Fruit fly (Drosophila melanogaster) whole organism, pupa: ENCODE measurements around the gene dls.

ENCODE experiments used
- CG10348 ChIP-seq: fragments of 200-800 bp; sonication (Bioruptor generic); IDR thresholded peaks from 2 replicates; pipeline ENCODE4 v1.3.6; 2022; ENCODE audit warnings: missing biosample characterization, missing genetic modification characterization
- CG12605 ChIP-seq: fragments of 200-800 bp; sonication (Bioruptor generic); IDR thresholded peaks from 2 replicates; pipeline ENCODE4 v1.3.6; 2022; ENCODE audit warnings: missing biosample characterization, missing genetic modification characterization
- CG13204 ChIP-seq: fragments of 200-800 bp; sonication (Bioruptor generic); optimal IDR thresholded peaks from 2 replicates; lab custom pipeline; 2018; ENCODE audit warnings: missing biosample characterization, mild to moderate bottlenecking, missing genetic modification characterization, moderate library complexity
- CG14655 ChIP-seq: fragments of 200-800 bp; sonication (Bioruptor generic); optimal IDR thresholded peaks from 3 replicates; lab custom pipeline; 2017; ENCODE audit warnings: mild to moderate bottlenecking, missing biosample characterization, missing genetic modification reagents, missing genetic modification characterization
- CG15710 ChIP-seq: fragments of 200-800 bp; sonication (Bioruptor generic); optimal IDR thresholded peaks from 2 replicates; lab custom pipeline; 2018; ENCODE audit warnings: missing biosample characterization, mild to moderate bottlenecking, missing genetic modification characterization, moderate library complexity
- CG17806 ChIP-seq: fragments of 200-800 bp; sonication (Bioruptor generic); optimal IDR thresholded peaks from 2 replicates; lab custom pipeline; 2018; ENCODE audit warnings: missing biosample characterization, mild to moderate bottlenecking, missing genetic modification characterization, moderate library complexity
- CG32121 ChIP-seq: fragments of 200-800 bp; sonication (Bioruptor generic); IDR thresholded peaks from 2 replicates; pipeline ENCODE4 v1.3.6; 2022; ENCODE audit warnings: missing biosample characterization, missing genetic modification characterization
- CG34367 ChIP-seq: fragments of 200-800 bp; sonication (Bioruptor generic); optimal IDR thresholded peaks from 2 replicates; lab custom pipeline; 2018; ENCODE audit warnings: missing biosample characterization, mild to moderate bottlenecking, missing genetic modification characterization
- CG4496 ChIP-seq: fragments of 200-800 bp; sonication (Bioruptor generic); IDR thresholded peaks from 3 replicates; pipeline ENCODE4 v1.3.6; 2022; ENCODE audit warnings: missing biosample characterization, missing genetic modification characterization
- CG8159 ChIP-seq: fragments of 200-800 bp; sonication (Bioruptor generic); optimal IDR thresholded peaks from 3 replicates; lab custom pipeline; 2018; ENCODE audit warnings: missing biosample characterization, mild to moderate bottlenecking, missing genetic modification characterization, moderate library complexity
- CG8301 ChIP-seq: fragments of 200-800 bp; sonication (Bioruptor generic); optimal IDR thresholded peaks from 2 replicates; lab custom pipeline; 2018; ENCODE audit warnings: missing biosample characterization, mild to moderate bottlenecking, missing genetic modification characterization
- CG9948 ChIP-seq: fragments of 200-800 bp; sonication (Bioruptor generic); optimal IDR thresholded peaks from 2 replicates; lab custom pipeline; 2018; ENCODE audit warnings: missing biosample characterization, mild to moderate bottlenecking, missing genetic modification characterization, moderate library complexity
- D1 ChIP-seq: fragments of 200-800 bp; sonication (Bioruptor generic); optimal IDR thresholded peaks from 2 replicates; lab custom pipeline; 2018; ENCODE audit warnings: missing biosample characterization, mild to moderate bottlenecking, missing genetic modification characterization, moderate library complexity
- EcR ChIP-seq: fragments of 200-800 bp; sonication (Bioruptor generic); optimal IDR thresholded peaks from 3 replicates; lab custom pipeline; 2019; ENCODE audit warnings: missing biosample characterization, missing genetic modification characterization, mild to moderate bottlenecking, moderate library complexity, missing genetic modification reagents
- Ets98B ChIP-seq: fragments of 200-800 bp; sonication (Bioruptor generic); IDR thresholded peaks from 2 replicates; pipeline ENCODE4 v1.3.6; 2022; ENCODE audit warnings: missing biosample characterization, missing genetic modification characterization
- Pif1A ChIP-seq: fragments of 200-800 bp; sonication (Bioruptor generic); optimal IDR thresholded peaks from 3 replicates; lab custom pipeline; 2016; ENCODE audit warnings: missing biosample characterization, missing genetic modification characterization
- Pif1B ChIP-seq: fragments of 200-800 bp; sonication (Bioruptor generic); optimal IDR thresholded peaks from 3 replicates; lab custom pipeline; 2016; ENCODE audit warnings: missing biosample characterization, missing genetic modification characterization
- Snoo ChIP-seq: fragments of 200-800 bp; sonication (Bioruptor generic); optimal IDR thresholded peaks from 3 replicates; lab custom pipeline; 2017; ENCODE audit warnings: missing biosample characterization, mild to moderate bottlenecking, missing genetic modification characterization, inconsistent platforms
- fd96Ca ChIP-seq: fragments of 200-800 bp; sonication (Bioruptor generic); IDR thresholded peaks from 3 replicates; pipeline ENCODE4 v1.3.6; 2022; ENCODE audit warnings: missing biosample characterization, missing genetic modification characterization
- gl ChIP-seq: fragments of 200-800 bp; sonication (Bioruptor generic); optimal IDR thresholded peaks from 2 replicates; lab custom pipeline; 2018; ENCODE audit warnings: missing biosample characterization, mild to moderate bottlenecking, missing genetic modification characterization
- rn ChIP-seq: fragments of 200-800 bp; sonication (Bioruptor generic); IDR thresholded peaks from 2 replicates; pipeline ENCODE4 v1.3.6; 2022; ENCODE audit warnings: missing biosample characterization, missing genetic modification characterization

The dls gene

DNA sequence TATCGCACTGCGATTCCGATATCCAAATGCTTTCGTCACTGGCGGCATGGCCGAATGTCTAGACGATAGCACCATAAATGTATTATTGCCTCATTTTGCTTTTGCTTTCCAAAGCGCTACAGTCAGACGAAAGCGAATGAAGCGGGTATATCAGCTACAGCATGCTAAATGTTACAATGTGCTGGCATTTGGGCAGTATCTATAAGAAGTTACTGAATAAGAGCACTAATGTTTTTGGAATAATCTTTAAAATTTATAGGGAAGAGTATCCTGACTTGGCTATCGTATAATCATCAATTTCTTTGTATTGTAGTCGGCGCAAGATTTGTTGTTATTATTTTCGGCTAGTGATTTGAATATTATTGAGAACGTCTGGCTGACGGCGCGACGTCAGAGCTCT is 2.1 kb downstream of the dls start:
- TF ChIP-seq CG13204 (GFP tag; lab: Kevin White, UChicago) (no peak), gl (tag; lab: Kevin White, UChicago) (peak; percentile 33), Snoo (tag; lab: Kevin White, UChicago) (peak; percentile 65), Ets98B (peak; percentile 61), CG15710 (tag; lab: Kevin White, UChicago) (peak; percentile 76), D1 (tag; lab: Kevin White, UChicago) (peak; percentile 32), Pif1B (peak; percentile 10), CG17806 (tag; lab: Kevin White, UChicago) (peak; percentile 75), CG8159 (tag; lab: Kevin White, UChicago) (peak; percentile 81), rn (GFP tag; lab: Robert Waterston, UW) (no peak; the same call in 1 of the 2 replicates), CG4496 (GFP tag; lab: Robert Waterston, UW) (peak; percentile 74), CG12605 (GFP tag; lab: Robert Waterston, UW) (peak; percentile 39; the same call in 1 of the 2 replicates), Pif1A (GFP tag; lab: Kevin White, UChicago) (peak; percentile 44), CG10348 (GFP tag; lab: Robert Waterston, UW) (no peak), CG8301 (tag; lab: Kevin White, UChicago) (peak; percentile 47), fd96Ca (GFP tag; lab: Robert Waterston, UW) (peak; percentile 59; the same call in 1 of the 3 replicates), CG9948 (tag; lab: Kevin White, UChicago) (peak; percentile 76), CG32121 (GFP tag; lab: Robert Waterston, UW) (peak; percentile 61), EcR (GFP tag; lab: Kevin White, UChicago) (no peak), CG14655 (peak; percentile 57), CG34367 (tag; lab: Kevin White, UChicago) (peak; percentile 55)
- TF ChIP-seq, all 21 proteins: peak for 17

DNA sequence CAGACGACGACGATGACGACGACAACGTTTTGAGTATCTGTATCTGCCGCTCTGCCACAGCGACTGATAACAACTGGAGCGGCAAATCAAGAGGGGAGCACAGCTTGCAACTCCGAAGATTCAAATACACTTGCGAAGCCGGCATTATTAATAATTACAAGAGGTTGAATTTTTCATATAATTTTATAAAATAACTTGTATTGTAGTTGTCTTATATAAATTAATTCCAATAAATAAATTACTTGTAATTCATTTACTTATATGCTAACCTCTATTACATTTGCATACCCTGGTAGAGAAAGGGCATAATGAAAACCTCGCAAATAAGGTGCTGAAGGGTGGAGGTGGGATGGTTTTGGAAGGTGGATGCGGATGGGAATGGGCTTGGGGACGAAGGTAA is 3.0 kb downstream of the dls start:
- TF ChIP-seq Pif1B (peak; percentile 60), D1 (tag; lab: Kevin White, UChicago) (peak; percentile 38), Ets98B (0 out of 2 replicates have a peak, but pooled peaks have one; percentile 16), rn (GFP tag; lab: Robert Waterston, UW) (peak; percentile 21; the same call in 1 of the 2 replicates), gl (tag; lab: Kevin White, UChicago) (peak; percentile 17), CG17806 (tag; lab: Kevin White, UChicago) (peak; percentile 84), CG34367 (tag; lab: Kevin White, UChicago) (peak; percentile 66), Snoo (tag; lab: Kevin White, UChicago) (peak; percentile 72), fd96Ca (GFP tag; lab: Robert Waterston, UW) (no peak), CG8301 (tag; lab: Kevin White, UChicago) (peak; percentile 16), EcR (GFP tag; lab: Kevin White, UChicago) (peak; percentile 15), CG15710 (tag; lab: Kevin White, UChicago) (peak; percentile 82), CG13204 (GFP tag; lab: Kevin White, UChicago) (no peak), CG32121 (GFP tag; lab: Robert Waterston, UW) (0 out of 2 replicates have a peak, but pooled peaks have one; percentile 38), CG8159 (tag; lab: Kevin White, UChicago) (peak; percentile 89), CG4496 (GFP tag; lab: Robert Waterston, UW) (no peak), CG9948 (tag; lab: Kevin White, UChicago) (peak; percentile 76), CG10348 (GFP tag; lab: Robert Waterston, UW) (no peak), CG14655 (peak; percentile 43), CG12605 (GFP tag; lab: Robert Waterston, UW) (no peak), Pif1A (GFP tag; lab: Kevin White, UChicago) (peak; percentile 34)
- TF ChIP-seq, all 21 proteins: peak for 16

DNA sequence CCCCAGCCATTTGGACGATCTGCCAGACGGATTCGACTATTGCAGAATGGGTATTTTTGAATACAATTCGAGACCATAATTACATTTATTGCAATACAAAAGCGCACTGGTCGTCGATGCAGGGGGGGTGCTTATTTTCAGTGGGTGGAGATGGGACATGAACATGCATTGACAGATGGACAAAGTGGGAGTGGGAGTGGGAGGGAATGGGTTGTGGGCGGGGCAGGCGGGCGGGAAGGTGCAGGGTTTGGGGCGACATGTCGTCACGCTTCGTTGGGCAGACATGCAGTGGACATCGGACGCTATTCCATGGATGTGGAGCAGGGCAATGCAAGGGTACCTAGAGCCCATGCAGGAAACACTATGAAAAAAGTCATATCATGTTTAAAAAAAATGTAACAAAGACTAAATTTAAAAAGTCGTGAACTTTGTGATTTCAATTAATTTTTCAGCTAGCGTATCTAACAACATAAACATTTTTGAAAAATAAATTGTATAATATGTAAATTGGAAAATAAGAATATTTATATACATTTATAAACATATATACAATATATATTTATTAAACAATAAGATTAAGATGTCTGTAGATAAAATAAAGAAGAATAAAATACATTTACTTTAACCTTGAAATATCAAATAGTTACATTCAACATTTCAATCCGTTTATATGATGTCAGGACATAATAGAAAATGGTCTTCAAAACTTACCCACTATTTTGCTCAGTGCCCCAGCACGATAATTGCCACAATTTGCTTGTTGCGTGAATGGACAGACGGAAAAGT is 7.1 kb downstream of the dls start:
- TF ChIP-seq Pif1B (no peak), CG4496 (GFP tag; lab: Robert Waterston, UW) (0 out of 3 replicates have a peak, but pooled peaks have one; percentile 37), Pif1A (GFP tag; lab: Kevin White, UChicago) (no peak), CG14655 (no peak), EcR (GFP tag; lab: Kevin White, UChicago) (no peak), rn (GFP tag; lab: Robert Waterston, UW) (no peak), CG12605 (GFP tag; lab: Robert Waterston, UW) (no peak), CG34367 (tag; lab: Kevin White, UChicago) (peak; percentile 35), CG9948 (tag; lab: Kevin White, UChicago) (peak; percentile 35), Snoo (tag; lab: Kevin White, UChicago) (no peak), CG8159 (tag; lab: Kevin White, UChicago) (peak; percentile 80), CG13204 (GFP tag; lab: Kevin White, UChicago) (peak; percentile 62), fd96Ca (GFP tag; lab: Robert Waterston, UW) (no peak), CG8301 (tag; lab: Kevin White, UChicago) (no peak), CG10348 (GFP tag; lab: Robert Waterston, UW) (no peak), CG15710 (tag; lab: Kevin White, UChicago) (peak; percentile 59), D1 (tag; lab: Kevin White, UChicago) (no peak), gl (tag; lab: Kevin White, UChicago) (no peak), Ets98B (no peak), CG32121 (GFP tag; lab: Robert Waterston, UW) (no peak), CG17806 (tag; lab: Kevin White, UChicago) (peak; percentile 24)

DNA sequence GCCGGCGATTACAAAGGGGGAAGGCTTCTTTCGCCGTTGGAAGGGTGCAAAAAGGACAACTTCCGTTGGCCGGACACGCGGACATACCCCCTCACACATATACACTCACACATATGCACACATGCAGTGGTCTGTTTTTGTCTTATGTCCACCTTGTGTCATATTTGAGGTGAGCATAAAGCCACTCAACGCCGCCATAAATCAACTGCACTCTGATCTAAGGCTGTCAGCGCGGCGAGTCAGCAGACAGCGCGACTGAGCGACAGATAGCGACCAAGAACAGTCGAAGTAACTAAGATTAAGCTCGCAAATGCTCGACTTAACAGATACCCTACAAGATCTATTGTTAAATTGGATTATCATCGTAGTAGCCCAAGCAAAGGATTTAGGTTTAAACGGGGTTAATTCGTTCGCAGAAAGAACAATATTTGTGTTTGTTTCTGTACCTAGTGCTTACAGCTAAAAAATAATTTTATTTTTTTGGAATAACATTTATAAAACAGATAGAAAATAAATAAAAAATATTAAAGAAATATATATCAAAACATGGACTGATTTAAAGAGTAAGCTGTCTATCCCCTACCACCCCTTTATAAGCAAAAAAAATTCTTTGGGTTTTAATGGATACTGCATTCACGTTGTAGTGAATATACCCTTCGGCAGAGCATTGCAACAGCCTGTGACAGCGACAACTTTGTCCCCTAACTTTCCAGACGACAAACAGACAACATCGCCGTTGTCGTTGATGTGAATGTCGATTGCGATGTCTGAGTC is 7.9 kb downstream of the dls start:
- TF ChIP-seq CG14655, result peak; percentile 43
- TF ChIP-seq CG8159 (tag; lab: Kevin White, UChicago), result peak; percentile 52
- no peak for TF ChIP-seq Pif1A (GFP tag; lab: Kevin White, UChicago)
- TF ChIP-seq D1 (tag; lab: Kevin White, UChicago), result no peak
- TF ChIP-seq CG34367 (tag; lab: Kevin White, UChicago), result no peak
- TF ChIP-seq CG8301 (tag; lab: Kevin White, UChicago), result no peak
- TF ChIP-seq CG4496 (GFP tag; lab: Robert Waterston, UW), result 0 out of 3 replicates have a peak, but pooled peaks have one; percentile 24
- peak; percentile 23 for TF ChIP-seq CG15710 (tag; lab: Kevin White, UChicago)
- no peak for TF ChIP-seq EcR (GFP tag; lab: Kevin White, UChicago)
